Fruit fly (Drosophila melanogaster): ENCODE data around the gene CG2218.
A peak's percentile ranks its signal among the peaks of the same experiment; 100 is the strongest.

CG2218 gene

DNA sequence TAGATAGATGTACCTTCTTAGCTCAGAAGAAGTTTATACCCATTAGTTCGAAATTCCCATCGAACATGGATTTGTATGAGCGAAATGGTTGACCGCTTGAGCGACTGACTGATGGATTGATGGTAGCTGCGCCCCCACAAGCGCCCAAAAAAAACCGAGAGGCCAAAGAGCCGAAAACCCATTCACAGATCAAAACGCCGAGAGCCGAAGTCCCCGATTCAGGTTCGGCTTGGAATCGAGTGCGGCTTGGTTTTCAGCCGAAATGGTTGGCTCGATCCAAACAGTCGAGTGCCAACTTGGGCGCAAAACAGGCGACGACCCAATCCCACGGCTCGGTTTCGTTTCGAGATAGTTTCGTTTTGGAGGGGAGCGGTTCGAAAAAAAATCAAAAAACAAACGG, 32.1 kb upstream of the CG2218 start (continued):
- TF ChIP-seq D19B (GFP tag; optimal IDR thresholded peaks at IDR 0.05): peak; percentile 24
- TF ChIP-seq pros (GFP tag; optimal IDR thresholded peaks at IDR 0.05): no peak
- TF ChIP-seq lbe (GFP tag; optimal IDR thresholded peaks at IDR 0.05): no peak
- TF ChIP-seq gt (GFP tag; IDR thresholded peaks at IDR 0.05): no peak
- TF ChIP-seq Deaf1 (tag; optimal IDR thresholded peaks at IDR 0.05): peak; percentile 97
- no peak for TF ChIP-seq CG2199 (GFP tag; IDR thresholded peaks at IDR 0.05)
- peak; percentile 58 for TF ChIP-seq CG12769 (tag; optimal IDR thresholded peaks at IDR 0.05)
- TF ChIP-seq dati (GFP tag; IDR thresholded peaks at IDR 0.05): no peak

DNA sequence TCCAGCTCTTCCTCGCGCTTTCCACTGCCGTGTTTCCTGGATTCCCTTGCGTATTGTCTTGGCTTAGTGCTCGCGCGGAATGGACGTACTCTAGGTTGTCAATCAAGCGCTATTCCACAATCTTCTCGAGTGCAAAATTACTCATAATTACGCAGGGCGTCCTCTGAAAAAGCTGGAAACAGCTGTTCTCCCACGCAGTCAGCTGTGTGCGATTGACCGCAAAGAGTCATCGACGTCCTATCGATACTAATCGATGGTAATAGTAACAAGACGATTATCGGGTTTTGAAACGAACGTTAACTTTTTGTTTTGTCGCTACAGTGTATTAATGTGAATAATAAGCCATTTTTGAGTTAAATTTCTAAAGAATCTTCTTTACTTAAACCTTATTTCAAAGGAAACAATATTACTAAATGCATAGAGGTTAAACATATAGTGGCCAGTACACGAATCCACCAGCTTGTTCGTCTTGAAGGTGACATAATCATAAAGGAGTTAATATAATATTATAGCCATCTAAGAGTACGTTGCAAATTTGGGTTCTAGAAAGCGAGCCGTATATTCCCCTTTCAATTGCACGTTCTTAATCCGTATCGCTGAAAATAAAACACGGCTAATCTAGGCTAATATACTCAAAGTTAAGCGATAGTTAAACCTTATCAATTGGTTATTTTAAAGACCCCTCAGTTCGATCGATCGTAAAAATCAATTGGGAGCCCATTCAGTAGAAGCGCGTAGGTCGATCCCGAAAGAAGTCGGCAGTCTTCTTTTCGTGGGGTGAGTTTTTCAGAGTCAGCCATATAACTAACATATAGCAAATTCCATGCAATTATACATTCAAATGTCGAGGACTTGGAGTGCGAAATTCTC, 31.2 kb upstream of the CG2218 start, which contains the start of the genes CG2224 and CDase:
CG2224 (minus strand) TSS at position 235 of the 870 bp plus-strand sequence.
CDase (plus strand) TSS at position 456 of the 870 bp plus-strand sequence.
- TF ChIP-seq MESR4 (GFP tag; optimal IDR thresholded peaks at IDR 0.05): peak; percentile 56
- peak; percentile 57 for TF ChIP-seq CG1603 (tag; optimal IDR thresholded peaks at IDR 0.05)
- TF ChIP-seq CG31224 (GFP tag; IDR thresholded peaks at IDR 0.05): no peak
- peak; percentile 82 for TF ChIP-seq hb (GFP tag; IDR thresholded peaks at IDR 0.05; ENCODE audit: partially characterized antibody)
- TF ChIP-seq E2f2 (GFP tag; IDR thresholded peaks at IDR 0.05): peak; percentile 84
- peak; percentile 68 for TF ChIP-seq Sry-δ (GFP tag; optimal IDR thresholded peaks at IDR 0.05)
- TF ChIP-seq sna (GFP tag; IDR thresholded peaks at IDR 0.05; ENCODE audit: partially characterized antibody): peak; percentile 95
- peak; percentile 91 for TF ChIP-seq tna (GFP tag; IDR thresholded peaks at IDR 0.05; ENCODE audit: partially characterized antibody)
- peak; percentile 73 for TF ChIP-seq Med (GFP tag)
- no peak for TF ChIP-seq Sin3A (optimal IDR thresholded peaks at IDR 0.05)
- peak; percentile 77; the same call in 2 of the 3 replicates for TF ChIP-seq sr (GFP tag; IDR thresholded peaks at IDR 0.05)
- peak; percentile 90 for TF ChIP-seq sug (tag; optimal IDR thresholded peaks at IDR 0.05)
- TF ChIP-seq zen2 (GFP tag; IDR thresholded peaks at IDR 0.05; ENCODE audit: partially characterized antibody): peak; percentile 97
- TF ChIP-seq MBD-R2 (GFP tag; IDR thresholded peaks at IDR 0.05): peak; percentile 89
- peak; percentile 82 for TF ChIP-seq BEAF-32 (GFP tag; optimal IDR thresholded peaks at IDR 0.05)
- TF ChIP-seq Meics (GFP tag; optimal IDR thresholded peaks at IDR 0.05): no peak
- peak; percentile 48 for TF ChIP-seq D (optimal IDR thresholded peaks at IDR 0.05)
- no peak for TF ChIP-seq D (GFP tag; optimal IDR thresholded peaks at IDR 0.05)
- TF ChIP-seq mld (GFP tag; IDR thresholded peaks at IDR 0.05; ENCODE audit: partially characterized antibody): peak; percentile 79
- TF ChIP-seq Doc3 (GFP tag; IDR thresholded peaks at IDR 0.05; ENCODE audit: partially characterized antibody): peak; percentile 88
- TF ChIP-seq CG7372 (GFP tag; IDR thresholded peaks at IDR 0.05): no peak
- TF ChIP-seq CG14860 (GFP tag; IDR thresholded peaks at IDR 0.05; ENCODE audit: partially characterized antibody): peak; percentile 89
- no peak for TF ChIP-seq CG2889 (GFP tag; IDR thresholded peaks at IDR 0.05)
- TF ChIP-seq HmgZ (tag; optimal IDR thresholded peaks at IDR 0.05): peak; percentile 34
- no peak for TF ChIP-seq CG2712 (tag; optimal IDR thresholded peaks at IDR 0.05)
- TF ChIP-seq TFAM (GFP tag; optimal IDR thresholded peaks at IDR 0.05): no peak
- TF ChIP-seq Vsx1 (GFP tag; optimal IDR thresholded peaks at IDR 0.05): peak; percentile 5
- TF ChIP-seq vnd (GFP tag; IDR thresholded peaks at IDR 0.05; ENCODE audit: partially characterized antibody): peak; percentile 86
- no peak for TF ChIP-seq Mes4 (GFP tag; optimal IDR thresholded peaks at IDR 0.05)
- peak; percentile 75 for TF ChIP-seq pzg (GFP tag; optimal IDR thresholded peaks at IDR 0.05)
- peak; percentile 72 for TF ChIP-seq inv (GFP tag; IDR thresholded peaks at IDR 0.05; ENCODE audit: partially characterized antibody)
- TF ChIP-seq bsh (GFP tag; optimal IDR thresholded peaks at IDR 0.05): no peak
- no peak for TF ChIP-seq dmrt99B (tag; optimal IDR thresholded peaks at IDR 0.05)
- peak; percentile 16 for TF ChIP-seq CG4617 (GFP tag; optimal IDR thresholded peaks at IDR 0.05; ENCODE audit: borderline replicate concordance)
- TF ChIP-seq chinmo (GFP tag; IDR thresholded peaks at IDR 0.05; ENCODE audit: partially characterized antibody): peak; percentile 96
- no peak for TF ChIP-seq CG8388 (GFP tag; optimal IDR thresholded peaks at IDR 0.05)
- TF ChIP-seq CG7987 (GFP tag; optimal IDR thresholded peaks at IDR 0.05): no peak
- peak; percentile 19 for TF ChIP-seq nmo (GFP tag; optimal IDR thresholded peaks at IDR 0.05)
